Fruit fly (Drosophila melanogaster) Kc167 (cell line): ENCODE data around the gene Abp1.

Experiments used
- Myc ChIP-seq: fragments of >200 bp; optimal IDR thresholded peaks from 2 replicates; lab custom pipeline; 2017; ENCODE audit warnings: missing external identifiers
- Sin3A ChIP-seq: fragments of >200 bp; optimal IDR thresholded peaks from 2 replicates; lab custom pipeline; 2018; ENCODE audit warnings: missing external identifiers
- h ChIP-seq: fragments of >200 bp; optimal IDR thresholded peaks from 3 replicates; lab custom pipeline; 2018; ENCODE audit warnings: missing external identifiers
- insv ChIP-seq: fragments of >200 bp; optimal IDR thresholded peaks from 3 replicates; lab custom pipeline; 2018; ENCODE audit warnings: missing external identifiers
- psq ChIP-seq: fragments of >200 bp; optimal IDR thresholded peaks from 2 replicates; lab custom pipeline; 2017; ENCODE audit warnings: missing external identifiers
- ttk ChIP-seq: sonication (Bioruptor generic); optimal IDR thresholded peaks from 2 replicates; lab custom pipeline; 2017; ENCODE audit warnings: missing external identifiers

dm6 chr3L:13450177-13450793, 35.8 kb downstream of the Abp1 start, which contains the start of the genes JMJD7 and CG10738:
- TF ChIP-seq insv (no peak), h (lab: Kevin White, UChicago) (no peak), ttk (lab: Kevin White, UChicago) (no peak), Myc (lab: Kevin White, UChicago) (no peak), Sin3A (lab: Kevin White, UChicago) (no peak), psq (lab: Kevin White, UChicago) (no peak)
